Worm (Caenorhabditis elegans): ENCODE measurements around the gene F47B8.5.

Gene F47B8.5

ce11 chrV:14355738-14356368, 28.2 kb upstream of the F47B8.5 start, which contains the start of gene cyn-1 (continued):
- peak; percentile 51 for TF ChIP-seq unc-42 (tag; optimal IDR thresholded peaks at IDR 0.05)
- peak; percentile 52 for TF ChIP-seq ceh-31 (tag; optimal IDR thresholded peaks at IDR 0.05)
- TF ChIP-seq ceh-34 (tag; optimal IDR thresholded peaks at IDR 0.05) = peak; percentile 35
- no peak for TF ChIP-seq pha-4 (tag; optimal IDR thresholded peaks at IDR 0.05)
- TF ChIP-seq nhr-11 (tag; optimal IDR thresholded peaks at IDR 0.05) = no peak
- peak; percentile 81 for TF ChIP-seq nfya-1 (tag; optimal IDR thresholded peaks at IDR 0.05)
- TF ChIP-seq dve-1 (tag; optimal IDR thresholded peaks at IDR 0.05) = peak; percentile 10
- TF ChIP-seq mec-3 (tag; optimal IDR thresholded peaks at IDR 0.05; ENCODE audit: borderline replicate concordance) = no peak
- no peak for TF ChIP-seq sdc-2 (tag; optimal IDR thresholded peaks at IDR 0.05)
- no peak for TF ChIP-seq lin-11 (tag; optimal IDR thresholded peaks at IDR 0.05)
- TF ChIP-seq K02D7.2 (tag; optimal IDR thresholded peaks at IDR 0.05) = no peak

ce11 chrV:14354258-14354877, 26.7 kb upstream of the F47B8.5 start, which contains the start of gene Y49A3A.3:
Y49A3A.3 (plus strand) TSS chrV:14354410.
- TF ChIP-seq Y22D7AL.16 (tag; optimal IDR thresholded peaks at IDR 0.05) (no peak), ama-1 (optimal IDR thresholded peaks at IDR 0.05) (peak; percentile 52)

- no peak for TF ChIP-seq ceh-9 (tag; optimal IDR thresholded peaks at IDR 0.05)
- TF ChIP-seq ceh-19 (GFP tag; optimal IDR thresholded peaks at IDR 0.05) = no peak
- TF ChIP-seq ceh-18 (tag; optimal IDR thresholded peaks at IDR 0.05) = no peak
- no peak for TF ChIP-seq eyg-1 (tag; optimal IDR thresholded peaks at IDR 0.05)
- no peak for TF ChIP-seq ceh-30 (tag; optimal IDR thresholded peaks at IDR 0.05)
- no peak for TF ChIP-seq gmeb-2 (tag; optimal IDR thresholded peaks at IDR 0.05)
- no peak for TF ChIP-seq ceh-22 (tag; optimal IDR thresholded peaks at IDR 0.05)
- no peak for TF ChIP-seq F13H6.1 (tag; optimal IDR thresholded peaks at IDR 0.05)
- no peak for TF ChIP-seq nhr-232 (tag; optimal IDR thresholded peaks at IDR 0.05)
- no peak for TF ChIP-seq hlh-13 (GFP tag; optimal IDR thresholded peaks at IDR 0.05)
- no peak for TF ChIP-seq pqm-1 (tag; optimal IDR thresholded peaks at IDR 0.05)
- no peak for TF ChIP-seq fkh-6 (tag; optimal IDR thresholded peaks at IDR 0.05)
- TF ChIP-seq ref-2 (tag; optimal IDR thresholded peaks at IDR 0.05) = no peak
- no peak for TF ChIP-seq sdc-2 (tag; optimal IDR thresholded peaks at IDR 0.05)
- no peak for TF ChIP-seq pha-4 (tag; optimal IDR thresholded peaks at IDR 0.05)
- TF ChIP-seq pat-9 (tag; optimal IDR thresholded peaks at IDR 0.05) = no peak
- TF ChIP-seq hlh-30 (tag; optimal IDR thresholded peaks at IDR 0.05; ENCODE audit: insufficient read depth) = no peak
- no peak for TF ChIP-seq ceh-2 (tag; optimal IDR thresholded peaks at IDR 0.05)
Measured at ce11 chrV:14352032-14352431, 24.4 kb upstream of the F47B8.5 start.

- TF ChIP-seq C08G9.2 (tag; optimal IDR thresholded peaks at IDR 0.05) (no peak), hlh-8 (tag; optimal IDR thresholded peaks at IDR 0.05) (no peak), pag-3 (tag; optimal IDR thresholded peaks at IDR 0.05; ENCODE audit: borderline replicate concordance) (no peak), npax-4 (tag; optimal IDR thresholded peaks at IDR 0.05) (no peak), gmeb-2 (tag; optimal IDR thresholded peaks at IDR 0.05) (no peak)
Measured at ce11 chrV:14351629-14352028, 24.0 kb upstream of the F47B8.5 start, which contains the start of gene vha-13. vha-13 (plus strand) TSS chrV:14351709.

DNA sequence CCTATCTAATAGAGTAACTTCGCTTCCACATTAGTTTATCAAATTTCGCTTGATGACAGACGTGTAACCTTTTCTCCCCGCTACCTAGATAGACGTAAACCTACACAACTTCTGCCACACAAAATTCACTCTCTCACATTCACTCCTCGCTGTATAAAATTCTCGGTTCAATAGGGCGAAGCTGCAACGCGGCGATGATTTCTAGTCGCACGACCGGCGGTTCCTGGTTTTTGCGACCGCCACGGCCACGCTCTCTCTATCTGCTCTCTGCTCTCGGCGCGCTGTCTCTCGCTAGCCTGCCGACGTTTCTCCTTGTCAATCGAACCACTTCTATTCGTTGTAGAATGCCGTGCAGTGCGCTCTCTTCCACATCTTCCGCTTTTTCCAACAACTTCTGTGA, 23.3 kb upstream of the F47B8.5 start:
- TF ChIP-seq ttx-3 (tag; optimal IDR thresholded peaks at IDR 0.05) = no peak
- peak; percentile 41 for TF ChIP-seq hlh-6 (tag; optimal IDR thresholded peaks at IDR 0.05)
- no peak for TF ChIP-seq C38D4.7 (GFP tag; optimal IDR thresholded peaks at IDR 0.05)
- TF ChIP-seq T23F11.4 (GFP tag; optimal IDR thresholded peaks at IDR 0.05) = no peak
- peak; percentile 7 for TF ChIP-seq ceh-2 (tag; optimal IDR thresholded peaks at IDR 0.05)
- TF ChIP-seq tbx-2 (tag; optimal IDR thresholded peaks at IDR 0.05) = peak; percentile 75
- TF ChIP-seq mec-3 (tag; optimal IDR thresholded peaks at IDR 0.05; ENCODE audit: borderline replicate concordance) = no peak
- TF ChIP-seq unc-55 (GFP tag; optimal IDR thresholded peaks at IDR 0.05) = no peak
- peak; percentile 43 for TF ChIP-seq ceh-34 (tag; optimal IDR thresholded peaks at IDR 0.05)
- TF ChIP-seq ahr-1 (tag; optimal IDR thresholded peaks at IDR 0.05) = no peak
- no peak for TF ChIP-seq nhr-11 (tag; optimal IDR thresholded peaks at IDR 0.05)
- TF ChIP-seq fax-1 (tag; optimal IDR thresholded peaks at IDR 0.05) = no peak
- TF ChIP-seq eyg-1 (tag; optimal IDR thresholded peaks at IDR 0.05) = no peak
- TF ChIP-seq K09A11.1 (tag; optimal IDR thresholded peaks at IDR 0.05; ENCODE audit: insufficient read depth) = no peak
- peak; percentile 38 for TF ChIP-seq ets-4 (tag; optimal IDR thresholded peaks at IDR 0.05)
- no peak for TF ChIP-seq pax-1 (tag; optimal IDR thresholded peaks at IDR 0.05)
- no peak for TF ChIP-seq ama-1 (optimal IDR thresholded peaks at IDR 0.05)
- no peak for TF ChIP-seq pat-9 (tag; optimal IDR thresholded peaks at IDR 0.05)
- TF ChIP-seq C08G9.2 (tag; optimal IDR thresholded peaks at IDR 0.05) = peak; percentile 64
